In the genomic region with DNA sequence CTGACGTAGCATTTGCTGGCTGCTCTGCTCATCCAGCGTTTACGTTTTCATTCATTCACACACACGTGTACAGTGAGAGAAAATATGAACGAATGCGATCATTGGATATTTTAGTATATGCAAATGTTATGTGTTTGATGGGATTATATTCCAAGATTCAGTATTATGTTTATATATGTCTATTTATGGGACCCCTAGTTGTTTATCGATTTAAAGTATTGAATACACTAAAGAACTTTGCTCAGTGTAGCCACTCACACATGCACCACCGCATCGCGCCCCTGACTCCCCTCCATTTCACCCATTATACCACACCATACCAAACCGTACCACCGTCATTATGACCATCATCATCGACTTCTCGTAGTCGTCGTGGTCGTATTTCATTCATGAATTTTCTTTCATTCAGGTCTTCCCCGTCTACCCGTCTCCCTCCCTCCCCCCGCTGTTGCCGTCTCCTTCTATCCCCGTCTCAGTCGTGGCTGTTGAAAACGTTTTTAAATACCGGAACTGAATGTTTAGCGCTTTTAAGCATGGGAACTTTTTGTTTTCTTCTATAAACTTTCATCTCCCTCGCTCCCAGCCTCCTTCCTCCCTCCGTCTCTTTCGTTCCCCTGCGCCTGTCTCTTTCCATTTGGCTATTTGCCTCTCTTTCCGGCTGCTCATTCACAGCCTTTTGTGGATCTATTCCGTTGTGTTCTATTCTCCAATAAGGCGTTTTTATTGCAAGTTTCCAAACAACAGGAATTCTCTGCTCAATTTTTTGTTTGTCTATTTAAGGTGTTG, we compare ENCODE assay signal across 1 fruit fly cellular context.
A peak's percentile ranks its signal among the peaks of the same experiment; 100 is the strongest.
TF ChIP-seq lines count a peak whose summit lies in the region.

No protein-coding gene starts in this region.

TF ChIP-seq in whole organism, embryonic, 481 proteins besides CTCF, POLR2A, EP300 and RAD21 (continued from another document and continues in another):
- TF ChIP-seq ken (GFP tag; IDR thresholded peaks at IDR 0.05; lab: Robert Waterston, UW) (peak; percentile 97), pita (GFP tag; optimal IDR thresholded peaks at IDR 0.05; lab: Kevin White, UChicago) (no peak), mam (GFP tag; optimal IDR thresholded peaks at IDR 0.05; lab: Kevin White, UChicago) (peak; percentile 94), CG31224 (GFP tag; IDR thresholded peaks at IDR 0.05; lab: Robert Waterston, UW) (peak; percentile 90), CG13424 (tag; optimal IDR thresholded peaks at IDR 0.05; lab: Kevin White, UChicago) (peak; percentile 98), ranshi (GFP tag; IDR thresholded peaks at IDR 0.05; lab: Robert Waterston, UW) (peak; percentile 97), Usf (GFP tag; optimal IDR thresholded peaks at IDR 0.05; lab: Kevin White, UChicago) (peak; percentile 93), D (optimal IDR thresholded peaks at IDR 0.05; lab: Kevin White, UChicago) (no peak), D (GFP tag; optimal IDR thresholded peaks at IDR 0.05; lab: Kevin White, UChicago) (peak; percentile 98), CG16813 (GFP tag; IDR thresholded peaks at IDR 0.05; lab: Robert Waterston, UW; ENCODE audit: partially characterized antibody) (no peak), pzg (GFP tag; optimal IDR thresholded peaks at IDR 0.05; lab: Kevin White, UChicago) (no peak), al (GFP tag; IDR thresholded peaks at IDR 0.05; lab: Robert Waterston, UW) (peak; percentile 90), Meics (GFP tag; optimal IDR thresholded peaks at IDR 0.05; lab: Kevin White, UChicago) (peak; percentile 92), CG13624 (GFP tag; optimal IDR thresholded peaks at IDR 0.05; lab: Kevin White, UChicago) (peak; percentile 95), lov (optimal IDR thresholded peaks at IDR 0.05; lab: Kevin White, UChicago) (no peak), lov (GFP tag; IDR thresholded peaks at IDR 0.05; lab: Robert Waterston, UW) (peak; percentile 97), zf30C (GFP tag; optimal IDR thresholded peaks at IDR 0.05; lab: Kevin White, UChicago) (peak; percentile 94), grau (tag; optimal IDR thresholded peaks at IDR 0.05; lab: Kevin White, UChicago) (peak; percentile 96), CG30403 (GFP tag; optimal IDR thresholded peaks at IDR 0.05; lab: Kevin White, UChicago) (peak; percentile 97), Rfx (GFP tag; IDR thresholded peaks at IDR 0.05; lab: Robert Waterston, UW) (peak; percentile 95), CG10654 (GFP tag; optimal IDR thresholded peaks at IDR 0.05; lab: Kevin White, UChicago) (peak; percentile 96), org-1 (GFP tag; optimal IDR thresholded peaks at IDR 0.05; lab: Kevin White, UChicago) (peak; percentile 95), grn (GFP tag; optimal IDR thresholded peaks at IDR 0.05; lab: Kevin White, UChicago) (peak; percentile 76), pho (GFP tag; optimal IDR thresholded peaks at IDR 0.05; lab: Kevin White, UChicago) (peak; percentile 92), Bdp1 (GFP tag; optimal IDR thresholded peaks at IDR 0.05; lab: Kevin White, UChicago) (peak; percentile 88), Hsf (GFP tag; optimal IDR thresholded peaks at IDR 0.05; lab: Kevin White, UChicago) (peak; percentile 97), klu (GFP tag; IDR thresholded peaks at IDR 0.05; lab: Robert Waterston, UW) (peak; percentile 91), cato (GFP tag; optimal IDR thresholded peaks at IDR 0.05; lab: Kevin White, UChicago; ENCODE audit: borderline replicate concordance) (peak; percentile 97), Gug (GFP tag; IDR thresholded peaks at IDR 0.05; lab: Robert Waterston, UW) (peak; percentile 90), Med (GFP tag; lab: Kevin White, UChicago) (peak; percentile 99), CG14441 (GFP tag; IDR thresholded peaks at IDR 0.05; lab: Robert Waterston, UW) (peak; percentile 96), psq (GFP tag; optimal IDR thresholded peaks at IDR 0.05; lab: Kevin White, UChicago) (peak; percentile 93), pum (GFP tag; optimal IDR thresholded peaks at IDR 0.05; lab: Kevin White, UChicago) (peak; percentile 98), YL-1 (GFP tag; optimal IDR thresholded peaks at IDR 0.05; lab: Kevin White, UChicago) (peak; percentile 74), Taf1 (GFP tag; IDR thresholded peaks at IDR 0.05; lab: Robert Waterston, UW) (peak; percentile 91), fd64A (GFP tag; optimal IDR thresholded peaks at IDR 0.05; lab: Kevin White, UChicago) (peak; percentile 97), CG1529 (GFP tag; optimal IDR thresholded peaks at IDR 0.05; lab: Kevin White, UChicago) (peak; percentile 98), CG8478 (optimal IDR thresholded peaks at IDR 0.05; lab: Kevin White, UChicago) (no peak), CG32772 (GFP tag; IDR thresholded peaks at IDR 0.05; lab: Robert Waterston, UW) (peak; percentile 97), MTF-1 (GFP tag; optimal IDR thresholded peaks at IDR 0.05; lab: Kevin White, UChicago; ENCODE audit: borderline replicate concordance) (peak; percentile 93), CG3065 (GFP tag; optimal IDR thresholded peaks at IDR 0.05; lab: Kevin White, UChicago) (peak; percentile 93), Hr39 (optimal IDR thresholded peaks at IDR 0.05; lab: Kevin White, UChicago) (no peak), cas (GFP tag; IDR thresholded peaks at IDR 0.05; lab: Robert Waterston, UW) (peak; percentile 84), CG7839 (tag; optimal IDR thresholded peaks at IDR 0.05; lab: Kevin White, UChicago) (peak; percentile 98), CG4730 (GFP tag; IDR thresholded peaks at IDR 0.05; lab: Robert Waterston, UW) (peak; percentile 95), ab (GFP tag; optimal IDR thresholded peaks at IDR 0.05; lab: Kevin White, UChicago) (peak; percentile 80), kni (GFP tag; optimal IDR thresholded peaks at IDR 0.05; lab: Kevin White, UChicago) (peak; percentile 90), Dad (GFP tag; optimal IDR thresholded peaks at IDR 0.05; lab: Kevin White, UChicago) (peak; percentile 90), sc (optimal IDR thresholded peaks at IDR 0.05; lab: Kevin White, UChicago) (no peak), sc (GFP tag; optimal IDR thresholded peaks at IDR 0.05; lab: Kevin White, UChicago) (peak; percentile 98), Nf-YB (GFP tag; optimal IDR thresholded peaks at IDR 0.05; lab: Kevin White, UChicago) (peak; percentile 86), Fer3 (tag; optimal IDR thresholded peaks at IDR 0.05; lab: Kevin White, UChicago) (peak; percentile 92), CG15011 (GFP tag; optimal IDR thresholded peaks at IDR 0.05; lab: Kevin White, UChicago) (peak; percentile 88), amos (GFP tag; IDR thresholded peaks at IDR 0.05; lab: Robert Waterston, UW; ENCODE audit: partially characterized antibody) (no peak), CG8359 (GFP tag; optimal IDR thresholded peaks at IDR 0.05; lab: Kevin White, UChicago; ENCODE audit: borderline replicate concordance) (peak; percentile 92), CG3407 (GFP tag; optimal IDR thresholded peaks at IDR 0.05; lab: Kevin White, UChicago) (peak; percentile 96), CG18011 (GFP tag; optimal IDR thresholded peaks at IDR 0.05; lab: Kevin White, UChicago) (peak; percentile 78), CG43689 (GFP tag; IDR thresholded peaks at IDR 0.05; lab: Robert Waterston, UW) (peak; percentile 81), CG6689 (GFP tag; IDR thresholded peaks at IDR 0.05; lab: Robert Waterston, UW) (peak; percentile 95), CG8290 (GFP tag; optimal IDR thresholded peaks at IDR 0.05; lab: Kevin White, UChicago) (peak; percentile 97), CG8290 (tag; optimal IDR thresholded peaks at IDR 0.05; lab: Kevin White, UChicago) (peak; percentile 85 to 97), zfh1 (GFP tag; IDR thresholded peaks at IDR 0.05; lab: Robert Waterston, UW) (peak; percentile 99), dpn (GFP tag; optimal IDR thresholded peaks at IDR 0.05; lab: Kevin White, UChicago) (peak; percentile 96 to 97), ham (GFP tag; IDR thresholded peaks at IDR 0.05; lab: Robert Waterston, UW) (peak; percentile 73), jigr1 (GFP tag; IDR thresholded peaks at IDR 0.05; lab: Robert Waterston, UW) (peak; percentile 97), tap (tag; optimal IDR thresholded peaks at IDR 0.05; lab: Kevin White, UChicago) (peak; percentile 98), Gsc (GFP tag; IDR thresholded peaks at IDR 0.05; lab: Robert Waterston, UW) (peak; percentile 93), Ptx1 (GFP tag; IDR thresholded peaks at IDR 0.05; lab: Robert Waterston, UW) (peak; percentile 97), jing (GFP tag; optimal IDR thresholded peaks at IDR 0.05; lab: Kevin White, UChicago) (peak; percentile 97), inv (GFP tag; IDR thresholded peaks at IDR 0.05; lab: Robert Waterston, UW; ENCODE audit: partially characterized antibody) (no peak), Xrp1 (GFP tag; IDR thresholded peaks at IDR 0.05; lab: Robert Waterston, UW) (peak; percentile 99), CG12391 (tag; optimal IDR thresholded peaks at IDR 0.05; lab: Kevin White, UChicago) (peak; percentile 98), CG3726 (GFP tag; IDR thresholded peaks at IDR 0.05; lab: Robert Waterston, UW) (peak; percentile 95), BEAF-32 (GFP tag; optimal IDR thresholded peaks at IDR 0.05; lab: Kevin White, UChicago) (peak; percentile 7), CG2712 (tag; optimal IDR thresholded peaks at IDR 0.05; lab: Kevin White, UChicago) (peak; percentile 99), CG17912 (GFP tag; optimal IDR thresholded peaks at IDR 0.05; lab: Kevin White, UChicago) (peak; percentile 80), rib (GFP tag; IDR thresholded peaks at IDR 0.05; lab: Robert Waterston, UW) (peak; percentile 82), hb (GFP tag; IDR thresholded peaks at IDR 0.05; lab: Robert Waterston, UW; ENCODE audit: partially characterized antibody) (no peak), Dbx (GFP tag; IDR thresholded peaks at IDR 0.05; lab: Robert Waterston, UW) (peak; percentile 93), stwl (tag; optimal IDR thresholded peaks at IDR 0.05; lab: Kevin White, UChicago) (peak; percentile 77), CG8944 (GFP tag; optimal IDR thresholded peaks at IDR 0.05; lab: Kevin White, UChicago) (peak; percentile 95), CG10147 (GFP tag; optimal IDR thresholded peaks at IDR 0.05; lab: Kevin White, UChicago) (peak; percentile 90), pan (optimal IDR thresholded peaks at IDR 0.05; lab: Kevin White, UChicago) (no peak), pan (GFP tag; optimal IDR thresholded peaks at IDR 0.05 in 1 of 2, IDR thresholded peaks at IDR 0.05 in 1 of 2) (peak in 1 of 2 experiments; percentile 96), CG17829 (tag; optimal IDR thresholded peaks at IDR 0.05; lab: Kevin White, UChicago) (peak; percentile 99), gcm2 (GFP tag; optimal IDR thresholded peaks at IDR 0.05; lab: Kevin White, UChicago) (peak; percentile 79), CG12219 (GFP tag; optimal IDR thresholded peaks at IDR 0.05; lab: Kevin White, UChicago) (peak; percentile 97), h (optimal IDR thresholded peaks at IDR 0.05; lab: Kevin White, UChicago) (no peak), nau (GFP tag; optimal IDR thresholded peaks at IDR 0.05; lab: Kevin White, UChicago) (peak; percentile 93), Blimp-1 (GFP tag; optimal IDR thresholded peaks at IDR 0.05; lab: Kevin White, UChicago) (peak; percentile 98), pnt (GFP tag; optimal IDR thresholded peaks at IDR 0.05; lab: Kevin White, UChicago) (peak; percentile 97), bsh (GFP tag; optimal IDR thresholded peaks at IDR 0.05; lab: Kevin White, UChicago) (peak; percentile 71 to 99), salm (tag; optimal IDR thresholded peaks at IDR 0.05; lab: Kevin White, UChicago) (peak; percentile 95), CG13894 (tag; optimal IDR thresholded peaks at IDR 0.05; lab: Kevin White, UChicago) (peak; percentile 67), cwo (GFP tag; optimal IDR thresholded peaks at IDR 0.05; lab: Kevin White, UChicago) (peak; percentile 93), crp (GFP tag; optimal IDR thresholded peaks at IDR 0.05; lab: Kevin White, UChicago) (peak in 1 of 2 experiments; percentile 68), CG10959 (GFP tag; IDR thresholded peaks at IDR 0.05; lab: Robert Waterston, UW) (peak; percentile 98), CG18764 (GFP tag; optimal IDR thresholded peaks at IDR 0.05; lab: Kevin White, UChicago) (peak; percentile 94), MBD-R2 (GFP tag; IDR thresholded peaks at IDR 0.05; lab: Robert Waterston, UW) (peak; percentile 92), CG10209 (GFP tag; optimal IDR thresholded peaks at IDR 0.05; lab: Kevin White, UChicago) (peak; percentile 96), gem (tag; optimal IDR thresholded peaks at IDR 0.05; lab: Kevin White, UChicago) (peak; percentile 98), Lpt (GFP tag; optimal IDR thresholded peaks at IDR 0.05; lab: Kevin White, UChicago) (no peak), CG9215 (GFP tag; IDR thresholded peaks at IDR 0.05; lab: Robert Waterston, UW) (peak; percentile 90), luna (GFP tag; optimal IDR thresholded peaks at IDR 0.05; lab: Kevin White, UChicago) (peak; percentile 42), vvl (GFP tag; IDR thresholded peaks at IDR 0.05; lab: Robert Waterston, UW) (peak; percentile 99), CG17385 (GFP tag; optimal IDR thresholded peaks at IDR 0.05; lab: Kevin White, UChicago) (peak; percentile 94), gsb (GFP tag; IDR thresholded peaks at IDR 0.05; lab: Robert Waterston, UW) (peak; percentile 85), Kr (GFP tag; optimal IDR thresholded peaks at IDR 0.05; lab: Kevin White, UChicago) (peak; percentile 61), Poxn (GFP tag; IDR thresholded peaks at IDR 0.05; lab: Robert Waterston, UW) (peak; percentile 57; the same call in 1 of the 2 replicates), CG34224 (GFP tag; IDR thresholded peaks at IDR 0.05; lab: Robert Waterston, UW; ENCODE audit: partially characterized antibody) (no peak), sens (GFP tag; lab: Kevin White, UChicago) (peak; percentile 100), oc (tag; optimal IDR thresholded peaks at IDR 0.05; lab: Kevin White, UChicago) (peak; percentile 98), Hmr (GFP tag; optimal IDR thresholded peaks at IDR 0.05; lab: Kevin White, UChicago) (peak; percentile 89), Fer1 (GFP tag; optimal IDR thresholded peaks at IDR 0.05; lab: Kevin White, UChicago) (peak; percentile 93), Hr51 (GFP tag; optimal IDR thresholded peaks at IDR 0.05; lab: Kevin White, UChicago) (peak; percentile 93 to 96), Atf-2 (GFP tag; optimal IDR thresholded peaks at IDR 0.05; lab: Kevin White, UChicago) (peak; percentile 96), CG10366 (GFP tag; IDR thresholded peaks at IDR 0.05; lab: Robert Waterston, UW) (peak; percentile 97), unc-4 (GFP tag; IDR thresholded peaks at IDR 0.05; lab: Robert Waterston, UW; ENCODE audit: partially characterized antibody) (no peak), CG4820 (GFP tag; optimal IDR thresholded peaks at IDR 0.05; lab: Kevin White, UChicago) (peak; percentile 98), CG13296 (GFP tag; optimal IDR thresholded peaks at IDR 0.05; lab: Kevin White, UChicago) (peak; percentile 90), Ets97D (GFP tag; optimal IDR thresholded peaks at IDR 0.05; lab: Kevin White, UChicago) (peak; percentile 84), CG11504 (tag; optimal IDR thresholded peaks at IDR 0.05; lab: Kevin White, UChicago) (peak; percentile 97)
